Worm (Caenorhabditis elegans) whole organism, early embryonic: Measurements from ENCODE around the gene rpl-38.

Experiments
- B0310.2 ChIP-seq: sonication (generic microtip); optimal IDR thresholded peaks from 2 replicates; lab custom pipeline; 2016; ENCODE audit warnings: mild to moderate bottlenecking, missing genetic modification characterization, missing compliant biosample characterization
- ama-1 ChIP-seq: fragments of 150-350 bp; optimal IDR thresholded peaks from 2 replicates; lab custom pipeline; 2014
- ceh-13 ChIP-seq: fragments of 200-800 bp; sonication (Bioruptor generic); optimal IDR thresholded peaks from 2 replicates; lab custom pipeline; 2018; ENCODE audit warnings: mild to moderate bottlenecking, missing genetic modification characterization, missing compliant biosample characterization
- ets-7 ChIP-seq: sonication (generic microtip); optimal IDR thresholded peaks from 2 replicates; lab custom pipeline; 2016; ENCODE audit warnings: missing genotype, missing genetic modification characterization, missing compliant biosample characterization
- flt-1 ChIP-seq: fragments of 200-800 bp; sonication (Bioruptor generic); IDR thresholded peaks from 2 replicates; pipeline ENCODE4 v1.3.6; 2022; ENCODE audit warnings: missing genetic modification characterization, missing compliant biosample characterization
- hmbx-1 ChIP-seq: sonication (generic microtip); optimal IDR thresholded peaks from 2 replicates; lab custom pipeline; 2016; ENCODE audit warnings: mild to moderate bottlenecking, missing genetic modification characterization, missing compliant biosample characterization
- hmg-4 ChIP-seq: fragments of 200-800 bp; sonication (Bioruptor generic); optimal IDR thresholded peaks from 2 replicates; lab custom pipeline; 2018; ENCODE audit warnings: mild to moderate bottlenecking, missing genetic modification characterization, missing compliant biosample characterization
- hnd-1 ChIP-seq: sonication (generic microtip); optimal IDR thresholded peaks from 2 replicates; lab custom pipeline; 2016; ENCODE audit warnings: missing genetic modification characterization, missing compliant biosample characterization
- pes-1 ChIP-seq: fragments of 200-800 bp; sonication (Bioruptor generic); IDR thresholded peaks from 2 replicates; pipeline ENCODE4 v1.3.6; 2022; ENCODE audit warnings: missing genetic modification reagents, missing genetic modification characterization, missing compliant biosample characterization
- scrt-1 ChIP-seq: fragments of 200-800 bp; sonication (Bioruptor generic); IDR thresholded peaks from 2 replicates; pipeline ENCODE4 v1.3.6; 2022; ENCODE audit warnings: missing genetic modification characterization, missing compliant biosample characterization
- sea-1 ChIP-seq: fragments of 200-800 bp; sonication (Bioruptor generic); conservative IDR thresholded peaks from 2 replicates; pipeline ENCODE4 v1.3.6; 2022; ENCODE audit warnings: missing genetic modification characterization, missing compliant biosample characterization

DNA sequence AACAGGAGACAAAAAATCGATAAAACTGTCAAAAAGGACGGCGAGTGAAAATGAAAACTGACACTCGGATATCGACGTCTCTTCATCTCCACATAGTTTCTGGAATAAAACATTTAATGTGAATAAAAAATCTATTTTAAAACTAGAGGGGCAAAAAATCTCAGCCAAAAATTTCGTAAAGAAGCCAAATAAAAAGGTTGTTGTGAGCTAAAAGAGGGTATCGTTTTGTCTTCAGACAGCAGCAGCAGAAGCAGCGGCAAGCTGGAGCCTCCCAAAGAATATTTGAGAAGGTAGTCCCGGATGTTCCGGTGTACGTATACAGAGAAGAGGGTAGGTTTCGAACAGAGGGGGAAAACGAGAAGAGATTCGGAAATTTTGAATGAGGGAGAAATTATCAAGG lies 10.0 kb downstream of the rpl-38 start, which contains the start of gene lgc-31:
- TF ChIP-seq ama-1 (no peak), ets-7 (tag; lab: Kevin White, UChicago) (no peak), sea-1 (GFP tag; lab: Robert Waterston, UW) (no peak), scrt-1 (no peak), hnd-1 (tag; lab: Kevin White, UChicago) (no peak), flt-1 (GFP tag; lab: Robert Waterston, UW) (no peak), pes-1 (GFP tag; lab: Robert Waterston, UW) (no peak), hmbx-1 (tag; lab: Kevin White, UChicago) (no peak), hmg-4 (no peak), B0310.2 (tag; lab: Kevin White, UChicago) (no peak), ceh-13 (GFP tag; lab: Kevin White, UChicago) (no peak)
